Worm (Caenorhabditis elegans): ENCODE results near the gene W02D7.4.

The W02D7.4 gene

DNA sequence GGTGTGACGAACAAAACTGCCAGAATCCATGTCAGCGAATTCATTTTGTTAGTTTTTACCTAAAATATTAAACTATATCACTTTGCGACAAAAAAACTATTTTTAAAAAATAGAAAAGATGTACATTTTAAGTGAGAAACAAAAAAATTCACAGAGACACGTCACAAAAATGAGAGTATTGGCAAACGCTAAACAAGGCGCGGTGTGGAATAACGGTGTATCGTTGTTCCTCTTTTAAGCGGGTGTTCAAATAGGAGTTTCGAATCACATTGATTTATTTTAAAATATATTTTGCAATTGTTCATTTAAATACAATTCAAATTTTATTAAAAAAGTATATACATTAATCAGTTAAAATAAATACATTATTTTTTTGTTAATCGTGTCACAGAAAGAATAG is 5.1 kb upstream of the W02D7.4 start, which contains the start of gene sel-9:
sel-9 (minus strand) TSS at position 59 of the 400 bp plus-strand sequence.
- TF ChIP-seq hnd-1 (tag; optimal IDR thresholded peaks at IDR 0.05) (no peak), tbx-37 (GFP tag; conservative IDR thresholded peaks at IDR 0.05) (no peak), aly-1 (tag; optimal IDR thresholded peaks at IDR 0.05) (no peak), sea-1 (GFP tag; conservative IDR thresholded peaks at IDR 0.05) (no peak), hmbx-1 (tag; optimal IDR thresholded peaks at IDR 0.05) (no peak), ceh-36 (tag; optimal IDR thresholded peaks at IDR 0.05) (no peak), F13C5.2 (tag; optimal IDR thresholded peaks at IDR 0.05) (no peak), pes-1 (GFP tag; IDR thresholded peaks at IDR 0.05) (no peak), tbx-11 (GFP tag; IDR thresholded peaks at IDR 0.05) (no peak), ets-7 (tag; optimal IDR thresholded peaks at IDR 0.05) (no peak), flt-1 (GFP tag; IDR thresholded peaks at IDR 0.05) (no peak), scrt-1 (GFP tag; IDR thresholded peaks at IDR 0.05) (no peak), hmg-4 (GFP tag; optimal IDR thresholded peaks at IDR 0.05) (no peak), B0310.2 (tag; optimal IDR thresholded peaks at IDR 0.05) (no peak), tra-4 (tag; optimal IDR thresholded peaks at IDR 0.05) (no peak), ceh-13 (GFP tag; optimal IDR thresholded peaks at IDR 0.05) (no peak), ama-1 (optimal IDR thresholded peaks at IDR 0.05) (no peak)

DNA sequence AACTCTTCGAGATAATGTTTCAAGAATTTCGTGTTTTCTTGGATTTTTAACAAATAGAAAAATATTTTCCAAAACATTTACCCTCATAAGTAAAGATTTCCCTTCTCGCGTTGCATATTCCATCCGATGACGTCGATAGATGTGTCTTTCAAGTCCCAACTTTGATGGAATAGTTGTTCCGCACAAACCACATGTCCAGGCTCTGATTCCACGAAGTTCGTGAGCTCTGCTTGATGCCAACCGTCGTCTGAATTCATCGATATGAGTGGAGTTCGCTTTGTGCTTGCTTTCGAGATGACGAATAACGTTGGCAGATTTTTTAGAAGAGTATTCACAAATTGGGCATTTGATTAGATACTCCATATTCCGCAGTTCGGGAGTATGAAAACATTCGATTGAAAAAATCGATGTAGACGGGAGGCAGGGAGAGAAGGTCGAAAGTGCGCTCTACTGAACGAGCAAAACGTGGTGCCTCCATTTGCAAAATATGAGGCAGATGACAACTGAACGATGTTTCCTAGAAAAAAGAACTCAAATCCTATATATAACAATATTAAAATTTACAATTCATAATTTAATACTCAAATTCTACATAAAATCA is 3.6 kb upstream of the W02D7.4 start, which contains the start of gene W02D7.6:
W02D7.6 (minus strand) TSS at position 573 of the 601 bp plus-strand sequence.
- TF ChIP-seq flt-1 (GFP tag; IDR thresholded peaks at IDR 0.05): no peak
- no peak for TF ChIP-seq tra-4 (tag; optimal IDR thresholded peaks at IDR 0.05)
- TF ChIP-seq scrt-1 (GFP tag; IDR thresholded peaks at IDR 0.05): no peak
- no peak for TF ChIP-seq ceh-36 (tag; optimal IDR thresholded peaks at IDR 0.05)
- no peak for TF ChIP-seq hmbx-1 (tag; optimal IDR thresholded peaks at IDR 0.05)
- TF ChIP-seq B0310.2 (tag; optimal IDR thresholded peaks at IDR 0.05): no peak
- no peak for TF ChIP-seq sea-1 (GFP tag; conservative IDR thresholded peaks at IDR 0.05)
- no peak for TF ChIP-seq hnd-1 (tag; optimal IDR thresholded peaks at IDR 0.05)
- no peak for TF ChIP-seq F13C5.2 (tag; optimal IDR thresholded peaks at IDR 0.05)
- TF ChIP-seq tbx-11 (GFP tag; IDR thresholded peaks at IDR 0.05): no peak
- no peak for TF ChIP-seq tbx-37 (GFP tag; conservative IDR thresholded peaks at IDR 0.05)
- no peak for TF ChIP-seq ets-7 (tag; optimal IDR thresholded peaks at IDR 0.05)
- TF ChIP-seq hmg-4 (GFP tag; optimal IDR thresholded peaks at IDR 0.05): no peak
- TF ChIP-seq pes-1 (GFP tag; IDR thresholded peaks at IDR 0.05): no peak
- TF ChIP-seq ama-1 (optimal IDR thresholded peaks at IDR 0.05): no peak
- TF ChIP-seq aly-1 (tag; optimal IDR thresholded peaks at IDR 0.05): no peak
- TF ChIP-seq ceh-13 (GFP tag; optimal IDR thresholded peaks at IDR 0.05): no peak

DNA sequence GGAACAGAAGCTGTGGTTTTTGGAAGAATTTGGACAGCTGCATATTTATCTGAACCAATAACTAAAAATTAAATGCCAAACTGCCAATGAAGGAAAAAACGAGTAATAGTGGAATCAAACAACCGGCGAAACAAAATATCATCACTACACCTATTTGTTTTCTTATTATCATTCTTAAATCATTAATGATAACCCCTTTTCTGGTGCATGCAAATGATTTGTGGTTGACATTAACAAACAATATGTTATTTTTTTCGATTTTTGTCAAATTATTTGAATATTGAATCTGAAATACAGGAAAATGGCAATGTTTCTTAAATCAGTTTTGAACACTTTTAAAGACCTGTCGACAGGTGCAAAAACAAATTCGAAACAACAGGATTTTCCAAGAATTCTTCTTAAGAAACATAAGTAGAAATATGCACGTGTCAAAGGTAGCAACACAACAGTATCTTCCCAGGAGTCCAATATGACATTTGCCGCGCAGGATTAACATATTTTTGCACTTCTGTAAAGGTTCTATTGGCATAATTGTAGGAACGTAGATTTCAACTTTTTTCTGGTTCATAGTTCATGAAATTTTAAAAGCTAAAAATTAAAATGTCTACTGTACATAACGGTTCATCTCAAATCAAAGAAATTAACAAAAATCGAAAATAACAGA is 1.9 kb upstream of the W02D7.4 start, which contains the start of gene W02D7.5:
W02D7.5 (minus strand) TSS at position 51 of the 664 bp plus-strand sequence.
- no peak for TF ChIP-seq B0310.2 (tag; optimal IDR thresholded peaks at IDR 0.05)
- no peak for TF ChIP-seq aly-1 (tag; optimal IDR thresholded peaks at IDR 0.05)
- no peak for TF ChIP-seq ets-7 (tag; optimal IDR thresholded peaks at IDR 0.05)
- no peak for TF ChIP-seq pes-1 (GFP tag; IDR thresholded peaks at IDR 0.05)
- TF ChIP-seq tbx-37 (GFP tag; conservative IDR thresholded peaks at IDR 0.05): no peak
- no peak for TF ChIP-seq scrt-1 (GFP tag; IDR thresholded peaks at IDR 0.05)
- no peak for TF ChIP-seq tra-4 (tag; optimal IDR thresholded peaks at IDR 0.05)
- TF ChIP-seq flt-1 (GFP tag; IDR thresholded peaks at IDR 0.05): no peak
- no peak for TF ChIP-seq hmg-4 (GFP tag; optimal IDR thresholded peaks at IDR 0.05)
- TF ChIP-seq tbx-11 (GFP tag; IDR thresholded peaks at IDR 0.05): no peak
- no peak for TF ChIP-seq hnd-1 (tag; optimal IDR thresholded peaks at IDR 0.05)
- no peak for TF ChIP-seq hmbx-1 (tag; optimal IDR thresholded peaks at IDR 0.05)
- TF ChIP-seq sea-1 (GFP tag; conservative IDR thresholded peaks at IDR 0.05): no peak
- TF ChIP-seq ceh-36 (tag; optimal IDR thresholded peaks at IDR 0.05): no peak
- no peak for TF ChIP-seq F13C5.2 (tag; optimal IDR thresholded peaks at IDR 0.05)

DNA sequence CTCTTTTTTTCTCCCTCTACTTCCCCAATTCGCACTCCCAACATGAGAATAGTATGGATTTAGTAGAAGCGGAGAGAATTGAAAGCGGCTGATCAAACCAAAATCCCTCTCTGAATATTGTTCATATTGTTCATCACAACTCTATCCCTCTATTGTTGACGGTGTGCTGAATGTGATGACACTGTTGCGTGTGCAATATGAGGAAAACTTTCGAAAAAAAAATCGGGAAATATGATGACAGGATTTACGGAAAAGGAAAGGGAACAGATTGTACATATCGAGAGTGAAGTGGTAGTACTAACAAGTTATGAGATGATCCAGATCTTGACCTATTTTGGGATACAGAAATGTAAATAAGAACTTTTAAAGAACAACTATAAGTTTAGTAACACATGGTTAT is 1.5 kb downstream of the W02D7.4 start, which contains the start of gene smex-1:
smex-1 (minus strand) TSS at position 101 of the 400 bp plus-strand sequence.
- TF ChIP-seq pes-1 (GFP tag; IDR thresholded peaks at IDR 0.05) (no peak), ama-1 (optimal IDR thresholded peaks at IDR 0.05) (no peak), hnd-1 (tag; optimal IDR thresholded peaks at IDR 0.05) (no peak), hmg-4 (GFP tag; optimal IDR thresholded peaks at IDR 0.05) (no peak), tra-4 (tag; optimal IDR thresholded peaks at IDR 0.05) (no peak), ceh-36 (tag; optimal IDR thresholded peaks at IDR 0.05) (no peak), ets-7 (tag; optimal IDR thresholded peaks at IDR 0.05) (no peak), aly-1 (tag; optimal IDR thresholded peaks at IDR 0.05) (no peak), tbx-11 (GFP tag; IDR thresholded peaks at IDR 0.05) (no peak), F13C5.2 (tag; optimal IDR thresholded peaks at IDR 0.05) (no peak), sea-1 (GFP tag; conservative IDR thresholded peaks at IDR 0.05) (no peak), ceh-13 (GFP tag; optimal IDR thresholded peaks at IDR 0.05) (no peak), flt-1 (GFP tag; IDR thresholded peaks at IDR 0.05) (no peak)

ce11 chrV:8291764-8292163 is 5.6 kb downstream of the W02D7.4 start, which contains the start of gene srg-33:
TSS of gene srg-33 (plus strand) at chrV:8292064.
- TF ChIP-seq flt-1 (GFP tag; IDR thresholded peaks at IDR 0.05) (no peak), tbx-37 (GFP tag; conservative IDR thresholded peaks at IDR 0.05) (no peak), aly-1 (tag; optimal IDR thresholded peaks at IDR 0.05) (no peak), tra-4 (tag; optimal IDR thresholded peaks at IDR 0.05) (no peak), hmbx-1 (tag; optimal IDR thresholded peaks at IDR 0.05) (no peak), hnd-1 (tag; optimal IDR thresholded peaks at IDR 0.05) (no peak), tbx-11 (GFP tag; IDR thresholded peaks at IDR 0.05) (no peak)

DNA sequence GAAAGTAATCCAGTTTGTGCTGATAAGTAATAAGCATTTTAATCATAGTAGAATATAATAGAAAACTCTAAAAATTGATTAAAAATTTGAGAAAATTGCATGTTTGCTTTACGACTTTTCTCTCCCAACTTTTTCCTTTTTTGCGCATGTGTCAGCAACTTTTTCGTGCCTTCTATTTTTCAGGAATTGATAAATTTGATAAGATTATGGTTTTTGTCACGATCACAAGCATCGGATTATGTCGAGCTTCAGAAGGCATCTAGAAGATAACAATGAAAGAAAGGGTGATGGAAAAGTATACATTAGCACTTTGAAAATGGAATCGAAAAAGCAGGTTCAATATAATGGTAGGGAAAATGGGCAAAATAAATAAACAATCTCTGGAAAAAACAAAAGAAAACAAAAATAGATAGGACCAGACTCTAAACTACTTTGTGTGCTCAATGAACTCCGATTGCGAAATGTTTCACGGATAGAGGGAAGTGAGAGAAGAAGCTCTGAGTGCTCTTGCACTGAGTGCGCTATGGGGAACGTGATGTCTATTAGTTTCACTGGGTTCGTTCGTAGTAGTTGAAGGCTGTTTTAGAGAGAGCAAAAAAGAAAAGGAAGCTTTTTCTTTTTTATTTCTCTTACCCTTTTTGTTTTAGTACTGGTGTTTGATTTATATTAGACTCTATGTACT is 9.1 kb downstream of the W02D7.4 start:
- TF ChIP-seq hnd-1 (tag; optimal IDR thresholded peaks at IDR 0.05): no peak
- TF ChIP-seq tbx-11 (GFP tag; IDR thresholded peaks at IDR 0.05): no peak
- no peak for TF ChIP-seq hmbx-1 (tag; optimal IDR thresholded peaks at IDR 0.05)
- no peak for TF ChIP-seq ceh-36 (tag; optimal IDR thresholded peaks at IDR 0.05)
- TF ChIP-seq F13C5.2 (tag; optimal IDR thresholded peaks at IDR 0.05): no peak
- TF ChIP-seq hmg-4 (GFP tag; optimal IDR thresholded peaks at IDR 0.05): no peak
- no peak for TF ChIP-seq sea-1 (GFP tag; conservative IDR thresholded peaks at IDR 0.05)
- TF ChIP-seq ets-7 (tag; optimal IDR thresholded peaks at IDR 0.05): no peak
- TF ChIP-seq ama-1 (optimal IDR thresholded peaks at IDR 0.05): no peak
- TF ChIP-seq aly-1 (tag; optimal IDR thresholded peaks at IDR 0.05): no peak
- TF ChIP-seq B0310.2 (tag; optimal IDR thresholded peaks at IDR 0.05): no peak
- TF ChIP-seq flt-1 (GFP tag; IDR thresholded peaks at IDR 0.05): no peak
- no peak for TF ChIP-seq pes-1 (GFP tag; IDR thresholded peaks at IDR 0.05)
- TF ChIP-seq tra-4 (tag; optimal IDR thresholded peaks at IDR 0.05): no peak

Measured in whole organism, early embryonic.